Worm (Caenorhabditis elegans): Measurements from ENCODE around the gene F36H12.3.

- TF ChIP-seq flt-1 (GFP tag; IDR thresholded peaks at IDR 0.05) (no peak), tab-1 (GFP tag; IDR thresholded peaks at IDR 0.05) (no peak), T22C8.4 (GFP tag; IDR thresholded peaks at IDR 0.05) (no peak), klf-2 (GFP tag; conservative IDR thresholded peaks at IDR 0.05) (no peak), ztf-23 (GFP tag; IDR thresholded peaks at IDR 0.05) (no peak), ztf-29 (GFP tag; IDR thresholded peaks at IDR 0.05) (no peak)
Measured at ce11 chrIV:5288932-5289331, 16.3 kb downstream of the F36H12.3 start.

All from whole organism, midembryonic.